Worm (Caenorhabditis elegans) whole organism, L3 larva: ENCODE results near the gene F21G4.1.

Experiments
- R02D3.7 ChIP-seq: fragments of 150-350 bp; optimal IDR thresholded peaks from 2 replicates; lab custom pipeline; 2014; ENCODE audit warnings: missing biosample characterization, missing genetic modification characterization
- ZK546.5 ChIP-seq: sonication (generic microtip); optimal IDR thresholded peaks from 2 replicates; lab custom pipeline; 2017; ENCODE audit warnings: missing biosample characterization, missing genetic modification characterization
- aly-2 ChIP-seq: fragments of 150-350 bp; optimal IDR thresholded peaks from 2 replicates; lab custom pipeline; 2014; ENCODE audit warnings: missing biosample characterization, missing genetic modification characterization
- ama-1 ChIP-seq: fragments of 150-350 bp; optimal IDR thresholded peaks from 2 replicates; lab custom pipeline; 2018
- ceh-16 ChIP-seq: sonication (generic microtip); optimal IDR thresholded peaks from 2 replicates; lab custom pipeline; 2017; ENCODE audit warnings: missing biosample characterization, missing genetic modification characterization
- ceh-28 ChIP-seq: fragments of 150-350 bp; optimal IDR thresholded peaks from 2 replicates; lab custom pipeline; 2014; ENCODE audit warnings: missing biosample characterization, missing genetic modification reagents, missing genetic modification characterization
- ceh-82 ChIP-seq: fragments of 150-350 bp; optimal IDR thresholded peaks from 2 replicates; lab custom pipeline; 2014; ENCODE audit warnings: missing biosample characterization, missing genetic modification characterization
- ceh-9 ChIP-seq: sonication (generic microtip); optimal IDR thresholded peaks from 2 replicates; lab custom pipeline; 2018; ENCODE audit warnings: missing biosample characterization, missing genetic modification characterization
- daf-12 ChIP-seq: fragments of 150-350 bp; optimal IDR thresholded peaks from 2 replicates; lab custom pipeline; 2014; ENCODE audit warnings: missing biosample characterization, missing genetic modification reagents, missing genetic modification characterization
- egl-27 ChIP-seq: sonication (generic microtip); optimal IDR thresholded peaks from 4 replicates; lab custom pipeline; 2017; ENCODE audit warnings: missing biosample characterization, missing genetic modification reagents, missing genetic modification characterization
- egl-5 ChIP-seq: fragments of 150-350 bp; optimal IDR thresholded peaks from 2 replicates; lab custom pipeline; 2017; ENCODE audit warnings: missing biosample characterization, missing genetic modification reagents, missing genetic modification characterization, inconsistent platforms
- elt-1 ChIP-seq: fragments of 150-350 bp; optimal IDR thresholded peaks from 2 replicates; lab custom pipeline; 2014; ENCODE audit warnings: missing biosample characterization, missing genetic modification characterization
- elt-2 ChIP-seq: sonication (generic microtip); optimal IDR thresholded peaks from 2 replicates; lab custom pipeline; 2016; ENCODE audit warnings: missing genetic modification reagents, mild to moderate bottlenecking, missing genetic modification characterization, missing compliant biosample characterization
- elt-3 ChIP-seq, 3 experiments: fragments of 150-350 bp in 1 of 3; sonication (generic microtip) in 2 of 3; optimal IDR thresholded peaks; 2 replicates in 2 of 3; 4 replicates in 1 of 3; lab custom pipeline; 2014 to 2017; ENCODE audit warnings: missing biosample characterization in 3 of 3, missing genetic modification characterization in 3 of 3
- eor-1 ChIP-seq, 2 experiments: fragments of 150-350 bp; optimal IDR thresholded peaks; 2 replicates each; lab custom pipeline; 2014 to 2018; ENCODE audit warnings: missing biosample characterization in 2 of 2, missing genetic modification characterization in 2 of 2
- fkh-10 ChIP-seq: sonication (generic microtip); optimal IDR thresholded peaks from 2 replicates; lab custom pipeline; 2017; ENCODE audit warnings: missing biosample characterization, missing genetic modification reagents, missing genetic modification characterization
- fkh-2 ChIP-seq: fragments of 150-350 bp; optimal IDR thresholded peaks from 2 replicates; lab custom pipeline; 2014; ENCODE audit warnings: missing biosample characterization, missing genetic modification reagents, missing genetic modification characterization
- fos-1 ChIP-seq: fragments of 150-350 bp; optimal IDR thresholded peaks from 2 replicates; lab custom pipeline; 2014; ENCODE audit warnings: missing biosample characterization, missing genetic modification characterization
- hmg-11 ChIP-seq: sonication (generic microtip); optimal IDR thresholded peaks from 2 replicates; lab custom pipeline; 2016; ENCODE audit warnings: missing genetic modification characterization, missing compliant biosample characterization
- jun-1 ChIP-seq: fragments of 150-350 bp; optimal IDR thresholded peaks from 2 replicates; lab custom pipeline; 2014; ENCODE audit warnings: missing biosample characterization, missing genetic modification reagents, missing genetic modification characterization
- lin-15B ChIP-seq: fragments of 150-350 bp; optimal IDR thresholded peaks from 2 replicates; lab custom pipeline; 2014; ENCODE audit warnings: missing biosample characterization, missing genetic modification characterization
- lin-39 ChIP-seq: fragments of 150-350 bp; optimal IDR thresholded peaks from 2 replicates; lab custom pipeline; 2018; ENCODE audit warnings: missing biosample characterization, missing genetic modification reagents, missing genetic modification characterization
- lsy-12 ChIP-seq: sonication (generic microtip); optimal IDR thresholded peaks from 2 replicates; lab custom pipeline; 2016; ENCODE audit warnings: mild to moderate bottlenecking, missing genetic modification characterization, missing compliant biosample characterization
- mdl-1 ChIP-seq: fragments of 150-350 bp; optimal IDR thresholded peaks from 2 replicates; lab custom pipeline; 2014; ENCODE audit warnings: missing biosample characterization, missing genetic modification characterization
- mml-1 ChIP-seq: fragments of 150-350 bp; sonication (generic microtip); optimal IDR thresholded peaks from 3 replicates; lab custom pipeline; 2014; ENCODE audit warnings: missing biosample characterization, missing genetic modification characterization
- nfya-1 ChIP-seq: sonication (generic microtip); optimal IDR thresholded peaks from 2 replicates; lab custom pipeline; 2017; ENCODE audit warnings: missing genetic modification characterization, mild to moderate bottlenecking, missing compliant biosample characterization, antibody characterized with exemption, moderate library complexity; ENCODE audit not compliant: insufficient read depth
- nhr-11 ChIP-seq: fragments of 150-350 bp; optimal IDR thresholded peaks from 2 replicates; lab custom pipeline; 2014; ENCODE audit warnings: missing biosample characterization, missing genetic modification characterization
- nhr-12 ChIP-seq: fragments of 150-350 bp; optimal IDR thresholded peaks from 2 replicates; lab custom pipeline; 2014; ENCODE audit warnings: missing biosample characterization, missing genetic modification characterization
- nhr-23 ChIP-seq: fragments of 150-350 bp; optimal IDR thresholded peaks from 2 replicates; lab custom pipeline; 2014; ENCODE audit warnings: missing biosample characterization, missing genetic modification reagents, missing genetic modification characterization
- nhr-237 ChIP-seq: fragments of 150-350 bp; optimal IDR thresholded peaks from 2 replicates; lab custom pipeline; 2014; ENCODE audit warnings: missing biosample characterization, missing genetic modification characterization
- nhr-25 ChIP-seq: sonication (generic microtip); optimal IDR thresholded peaks from 2 replicates; lab custom pipeline; 2017; ENCODE audit warnings: missing biosample characterization, missing genetic modification characterization
- nhr-28 ChIP-seq: fragments of 150-350 bp; optimal IDR thresholded peaks from 2 replicates; lab custom pipeline; 2014; ENCODE audit warnings: missing biosample characterization, missing genetic modification characterization
- nhr-43 ChIP-seq: sonication (generic microtip); optimal IDR thresholded peaks from 2 replicates; lab custom pipeline; 2016; ENCODE audit warnings: mild to moderate bottlenecking, missing genetic modification characterization, missing compliant biosample characterization; ENCODE audit not compliant: poor library complexity, severe bottlenecking
- nhr-67 ChIP-seq: fragments of 150-350 bp; optimal IDR thresholded peaks from 2 replicates; lab custom pipeline; 2014; ENCODE audit warnings: missing biosample characterization, missing genetic modification characterization
- nhr-76 ChIP-seq: fragments of 150-350 bp; sonication (generic microtip); optimal IDR thresholded peaks from 5 replicates; lab custom pipeline; 2014; ENCODE audit warnings: missing biosample characterization, missing genetic modification characterization
- nhr-77 ChIP-seq: fragments of 150-350 bp; optimal IDR thresholded peaks from 2 replicates; lab custom pipeline; 2014; ENCODE audit warnings: missing biosample characterization, missing genetic modification characterization
- pha-4 ChIP-seq: fragments of 150-350 bp; optimal IDR thresholded peaks from 2 replicates; lab custom pipeline; 2014; ENCODE audit warnings: missing biosample characterization, missing genetic modification reagents, missing genetic modification characterization
- pqm-1 ChIP-seq: fragments of 150-350 bp; optimal IDR thresholded peaks from 2 replicates; lab custom pipeline; 2017; ENCODE audit warnings: missing biosample characterization, missing genetic modification characterization, inconsistent platforms
- sea-2 ChIP-seq: fragments of 150-350 bp; sonication (generic microtip); optimal IDR thresholded peaks from 4 replicates; lab custom pipeline; 2014; ENCODE audit warnings: missing biosample characterization, missing genetic modification reagents, missing genetic modification characterization
- skn-1 ChIP-seq: fragments of 150-350 bp; optimal IDR thresholded peaks from 2 replicates; lab custom pipeline; 2014; ENCODE audit warnings: missing biosample characterization, missing genetic modification characterization
- snpc-4 ChIP-seq: fragments of 150-350 bp; optimal IDR thresholded peaks from 2 replicates; lab custom pipeline; 2014; ENCODE audit warnings: missing biosample characterization, missing genetic modification characterization
- tbx-2 ChIP-seq: sonication (generic microtip); optimal IDR thresholded peaks from 2 replicates; lab custom pipeline; 2016; ENCODE audit warnings: mild to moderate bottlenecking, missing genetic modification characterization, missing compliant biosample characterization
- unc-39 ChIP-seq: sonication (generic microtip); optimal IDR thresholded peaks from 4 replicates; lab custom pipeline; 2017; ENCODE audit warnings: missing biosample characterization, missing genetic modification characterization
- unc-62 ChIP-seq: fragments of 150-350 bp; sonication (generic microtip); optimal IDR thresholded peaks from 4 replicates; lab custom pipeline; 2014; ENCODE audit warnings: missing biosample characterization, missing genetic modification reagents, missing genetic modification characterization
- zag-1 ChIP-seq: fragments of 150-350 bp; optimal IDR thresholded peaks from 2 replicates; lab custom pipeline; 2014; ENCODE audit warnings: missing biosample characterization, missing genetic modification characterization
- ztf-11 ChIP-seq: fragments of 150-350 bp; optimal IDR thresholded peaks from 2 replicates; lab custom pipeline; 2014; ENCODE audit warnings: missing biosample characterization, missing genetic modification characterization
- ztf-4 ChIP-seq: fragments of 150-350 bp; optimal IDR thresholded peaks from 2 replicates; lab custom pipeline; 2014; ENCODE audit warnings: missing biosample characterization, missing genetic modification characterization

The F21G4.1 gene

ce11 chrX:9933291-9934008, 41.3 kb upstream of the F21G4.1 start:
- TF ChIP-seq lin-15B: no peak
- TF ChIP-seq ama-1 (lab: Kevin White, UChicago): peak; percentile 33

ce11 chrX:9932226-9932773, 40.2 kb upstream of the F21G4.1 start, which contains the start of gene tsp-21:
Gene tsp-21 (plus strand): TSS chrX:9932371.
- TF ChIP-seq fkh-10 (GFP tag; lab: Kevin White, UChicago): no peak
- peak; percentile 61 for TF ChIP-seq snpc-4 (tag; lab: Kevin White, UChicago)
- no peak for TF ChIP-seq nhr-28 (tag; lab: Kevin White, UChicago)
- no peak for TF ChIP-seq unc-39 (tag; lab: Kevin White, UChicago)
- TF ChIP-seq fos-1 (tag; lab: Kevin White, UChicago): peak; percentile 59
- TF ChIP-seq jun-1 (tag; lab: Kevin White, UChicago): peak; percentile 72
- no peak for TF ChIP-seq nhr-76
- TF ChIP-seq fkh-2 (tag; lab: Kevin White, UChicago): no peak
- peak; percentile 50 for TF ChIP-seq lin-15B
- TF ChIP-seq nhr-23: peak; percentile 85
- no peak for TF ChIP-seq mml-1
- peak; percentile 84 for TF ChIP-seq hmg-11 (tag; lab: Kevin White, UChicago)
- TF ChIP-seq nhr-237 (tag; lab: Kevin White, UChicago): no peak
- TF ChIP-seq lin-39 (tag; lab: Kevin White, UChicago): peak; percentile 84
- TF ChIP-seq lsy-12 (tag; lab: Kevin White, UChicago): peak; percentile 64
- TF ChIP-seq aly-2: no peak
- TF ChIP-seq ZK546.5 (tag; lab: Kevin White, UChicago): no peak
- peak; percentile 94 for TF ChIP-seq pha-4
- TF ChIP-seq skn-1 (tag; lab: Kevin White, UChicago): peak; percentile 66
- peak; percentile 84 for TF ChIP-seq egl-27 (tag; lab: Kevin White, UChicago)
- no peak for TF ChIP-seq ceh-9 (tag; lab: Kevin White, UChicago)
- TF ChIP-seq unc-62 (GFP tag; lab: Kevin White, UChicago): peak; percentile 24
- no peak for TF ChIP-seq nhr-11 (tag; lab: Kevin White, UChicago)
- no peak for TF ChIP-seq R02D3.7
- peak; percentile 72 for TF ChIP-seq nhr-43 (tag; lab: Kevin White, UChicago)
- TF ChIP-seq daf-12: no peak
- TF ChIP-seq nhr-25: peak; percentile 97
- no peak for TF ChIP-seq ztf-4
- peak; percentile 15 for TF ChIP-seq tbx-2 (tag; lab: Kevin White, UChicago)
- peak; percentile 55 for TF ChIP-seq ceh-28 (tag; lab: Kevin White, UChicago)
- TF ChIP-seq nfya-1: peak; percentile 84
- TF ChIP-seq ama-1 (lab: Kevin White, UChicago): peak; percentile 50
- no peak for TF ChIP-seq eor-1 (tag; optimal IDR thresholded peaks at IDR 0.05; lab: Kevin White, UChicago)
- no peak for TF ChIP-seq zag-1
- no peak for TF ChIP-seq ztf-11 (tag; lab: Kevin White, UChicago)
- TF ChIP-seq egl-5 (tag; lab: Kevin White, UChicago): peak; percentile 39
- peak; percentile 41 for TF ChIP-seq elt-1 (tag; lab: Kevin White, UChicago)
- no peak for TF ChIP-seq ceh-16
- no peak for TF ChIP-seq nhr-67 (tag; lab: Kevin White, UChicago)
- peak; percentile 85 for TF ChIP-seq pqm-1 (tag; lab: Kevin White, UChicago)
- TF ChIP-seq elt-3 (tag; optimal IDR thresholded peaks at IDR 0.05; lab: Kevin White, UChicago): no peak
- TF ChIP-seq ceh-82 (tag; lab: Kevin White, UChicago): no peak
- no peak for TF ChIP-seq mdl-1 (tag; lab: Kevin White, UChicago)
- peak; percentile 33 for TF ChIP-seq sea-2 (GFP tag; lab: Kevin White, UChicago)
- no peak for TF ChIP-seq nhr-77 (tag; lab: Kevin White, UChicago)
- TF ChIP-seq elt-2: peak; percentile 80
- TF ChIP-seq nhr-12: no peak
